Worm (Caenorhabditis elegans): Measurements from ENCODE around the gene zip-8.

DNA sequence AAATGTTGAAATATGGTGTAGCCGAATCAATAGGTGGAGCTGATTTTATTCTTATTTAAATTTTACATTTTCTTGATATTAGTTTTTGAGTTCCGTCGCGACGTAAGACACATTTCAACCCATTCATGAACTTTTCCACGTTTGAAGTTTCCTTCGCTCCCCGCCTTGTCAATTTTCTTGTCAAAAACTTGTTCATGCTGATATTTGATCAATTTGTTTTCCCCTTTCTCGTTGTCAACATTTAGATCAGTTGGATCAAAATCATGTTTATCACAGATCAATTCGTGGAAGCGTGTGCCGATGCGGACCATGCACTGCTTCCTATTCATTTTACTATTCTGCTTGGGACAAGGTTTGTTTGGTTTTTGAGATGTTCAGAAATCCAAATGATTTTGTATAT is 4.2 kb downstream of the zip-8 start, which contains the start of gene chtb-2:
- TF ChIP-seq nhr-12 (tag; optimal IDR thresholded peaks at IDR 0.05) (no peak), elt-3 (tag; optimal IDR thresholded peaks at IDR 0.05) (no peak), unc-39 (tag; optimal IDR thresholded peaks at IDR 0.05) (no peak), sem-2 (GFP tag; optimal IDR thresholded peaks at IDR 0.05) (no peak), lsy-2 (tag; optimal IDR thresholded peaks at IDR 0.05) (no peak), cnd-1 (tag; optimal IDR thresholded peaks at IDR 0.05) (no peak), unc-62 (GFP tag; optimal IDR thresholded peaks at IDR 0.05) (no peak), unc-120 (tag; optimal IDR thresholded peaks at IDR 0.05; ENCODE audit: poor library complexity, severe bottlenecking) (no peak), lin-13 (tag; optimal IDR thresholded peaks at IDR 0.05) (no peak), pha-4 (tag; optimal IDR thresholded peaks at IDR 0.05) (no peak), nhr-76 (tag; optimal IDR thresholded peaks at IDR 0.05) (no peak)

Measured in whole organism, mixed stage, embryonic.